Fruit fly (Drosophila melanogaster) whole organism, embryonic: ENCODE data around the gene CG5882.
A peak's percentile ranks its signal among the peaks of the same experiment; 100 is the strongest.

Source experiments
- Atf-2 ChIP-seq: fragments of 200-800 bp; sonication (Bioruptor generic); optimal IDR thresholded peaks from 2 replicates; lab custom pipeline; 2016; ENCODE audit warnings: missing biosample characterization, missing genetic modification characterization
- CG10979 ChIP-seq: fragments of 200-800 bp; sonication (Bioruptor generic); optimal IDR thresholded peaks from 2 replicates; lab custom pipeline; 2018; ENCODE audit warnings: missing biosample characterization, mild to moderate bottlenecking, missing genetic modification characterization, moderate library complexity
- CG13287 ChIP-seq: fragments of 200-800 bp; sonication (Bioruptor generic); IDR thresholded peaks from 2 replicates; pipeline ENCODE4 v1.3.6; 2022; ENCODE audit warnings: missing biosample characterization, missing genetic modification characterization; ENCODE audit not compliant: partially characterized antibody
- CG15011 ChIP-seq: fragments of 200-800 bp; sonication (Bioruptor generic); optimal IDR thresholded peaks from 3 replicates; lab custom pipeline; 2018; ENCODE audit warnings: missing biosample characterization, mild to moderate bottlenecking, missing genetic modification characterization
- CG15479 ChIP-seq: fragments of 200-800 bp; sonication (Bioruptor generic); optimal IDR thresholded peaks from 3 replicates; lab custom pipeline; 2019; ENCODE audit warnings: missing biosample characterization, mild to moderate bottlenecking, missing genetic modification characterization, moderate library complexity
- CG1603 ChIP-seq: fragments of 200-800 bp; sonication (Bioruptor generic); optimal IDR thresholded peaks from 2 replicates; lab custom pipeline; 2019; ENCODE audit warnings: missing biosample characterization, mild to moderate bottlenecking, missing genetic modification characterization, moderate library complexity
- CG17829 ChIP-seq: fragments of 200-800 bp; optimal IDR thresholded peaks from 2 replicates; lab custom pipeline; 2019; ENCODE audit warnings: missing biosample characterization, mild to moderate bottlenecking, missing genetic modification characterization, moderate library complexity
- CG1832 ChIP-seq: fragments of 200-800 bp; sonication (Bioruptor generic); optimal IDR thresholded peaks from 2 replicates; lab custom pipeline; 2017; ENCODE audit warnings: missing biosample characterization, mild to moderate bottlenecking, missing genetic modification characterization, inconsistent platforms
- CG18599 ChIP-seq: fragments of 200-800 bp; sonication (Bioruptor generic); optimal IDR thresholded peaks from 3 replicates; lab custom pipeline; 2017; ENCODE audit warnings: missing biosample characterization, missing genetic modification characterization, mild to moderate bottlenecking, moderate library complexity, missing genetic modification reagents
- CG2116 ChIP-seq: fragments of 200-800 bp; sonication (Bioruptor generic); optimal IDR thresholded peaks from 3 replicates; lab custom pipeline; 2018; ENCODE audit warnings: missing biosample characterization, mild to moderate bottlenecking, missing genetic modification characterization
- CG2120 ChIP-seq: fragments of 200-800 bp; sonication (Bioruptor generic); optimal IDR thresholded peaks from 3 replicates; lab custom pipeline; 2016; ENCODE audit warnings: missing biosample characterization, missing genetic modification characterization
- CG4282 ChIP-seq: fragments of 200-800 bp; sonication (Bioruptor generic); optimal IDR thresholded peaks from 2 replicates; lab custom pipeline; 2016; ENCODE audit warnings: missing biosample characterization, missing genetic modification characterization
- CG4404 ChIP-seq: fragments of 200-800 bp; sonication (Bioruptor generic); IDR thresholded peaks from 2 replicates; pipeline ENCODE4 v1.3.6; 2022; ENCODE audit warnings: missing biosample characterization, missing genetic modification characterization
- CG4617 ChIP-seq: fragments of 200-800 bp; sonication (Bioruptor generic); optimal IDR thresholded peaks from 3 replicates; lab custom pipeline; 2016; ENCODE audit warnings: missing biosample characterization, missing genetic modification characterization, borderline replicate concordance
- CG6791 ChIP-seq: fragments of 200-800 bp; sonication (Bioruptor generic); IDR thresholded peaks from 3 replicates; pipeline ENCODE4 v1.3.6; 2022; ENCODE audit warnings: missing biosample characterization, missing genetic modification characterization; ENCODE audit not compliant: partially characterized antibody
- CG6854 ChIP-seq: fragments of 200-800 bp; sonication (Bioruptor generic); optimal IDR thresholded peaks from 3 replicates; lab custom pipeline; 2017; ENCODE audit warnings: missing biosample characterization, mild to moderate bottlenecking, missing genetic modification characterization
- CG8089 ChIP-seq: fragments of 200-800 bp; sonication (Bioruptor generic); optimal IDR thresholded peaks from 3 replicates; lab custom pipeline; 2016; ENCODE audit warnings: missing biosample characterization, missing genetic modification characterization
- CG8281 ChIP-seq: fragments of 200-800 bp; sonication (Bioruptor generic); optimal IDR thresholded peaks from 2 replicates; lab custom pipeline; 2018; ENCODE audit warnings: missing biosample characterization, mild to moderate bottlenecking, missing genetic modification characterization, moderate library complexity
- CG9727 ChIP-seq: fragments of 200-800 bp; sonication (Bioruptor generic); optimal IDR thresholded peaks from 3 replicates; lab custom pipeline; 2017; ENCODE audit warnings: missing biosample characterization, mild to moderate bottlenecking, missing genetic modification characterization
- Dad ChIP-seq: fragments of 200-800 bp; sonication (Bioruptor generic); optimal IDR thresholded peaks from 3 replicates; lab custom pipeline; 2016; ENCODE audit warnings: missing biosample characterization, missing genetic modification characterization
- Dll ChIP-seq: fragments of 200-800 bp; sonication (Bioruptor generic); IDR thresholded peaks from 4 replicates; pipeline ENCODE4 v1.3.6; 2022; ENCODE audit warnings: missing biosample characterization, missing genetic modification characterization; ENCODE audit not compliant: partially characterized antibody
- Dp ChIP-seq: fragments of 200-800 bp; sonication (Bioruptor generic); optimal IDR thresholded peaks from 2 replicates; lab custom pipeline; 2018; ENCODE audit warnings: missing biosample characterization, mild to moderate bottlenecking, missing genetic modification characterization, moderate library complexity
- Drgx ChIP-seq: fragments of 200-800 bp; sonication (Bioruptor generic); IDR thresholded peaks from 2 replicates; pipeline ENCODE4 v1.3.6; 2022; ENCODE audit warnings: missing biosample characterization, missing genetic modification characterization
- GATAe ChIP-seq: fragments of 200-800 bp; sonication (Bioruptor generic); conservative IDR thresholded peaks from 2 replicates; pipeline ENCODE4 v1.3.6; 2022; ENCODE audit warnings: missing biosample characterization, missing genetic modification characterization
- Hr78 ChIP-seq, 2 experiments: fragments of 200-800 bp in 1 of 2; fragments of >200 bp in 1 of 2; sonication (Bioruptor generic) in 1 of 2; optimal IDR thresholded peaks; 2 replicates each; lab custom pipeline; 2017 to 2019; ENCODE audit warnings: missing biosample characterization in 2 of 2, missing genetic modification characterization in 2 of 2, mild to moderate bottlenecking in 1 of 2, moderate library complexity in 1 of 2
- Lim3 ChIP-seq: fragments of 200-800 bp; sonication (Bioruptor generic); IDR thresholded peaks from 2 replicates; pipeline ENCODE4 v1.3.6; 2022; ENCODE audit warnings: missing biosample characterization, missing genetic modification characterization
- NC2β ChIP-seq: fragments of 200-800 bp; sonication (Bioruptor generic); optimal IDR thresholded peaks from 2 replicates; lab custom pipeline; 2016; ENCODE audit warnings: missing biosample characterization, missing genetic modification characterization
- Scr ChIP-seq: fragments of 200-800 bp; sonication (Bioruptor generic); IDR thresholded peaks from 2 replicates; pipeline ENCODE4 v1.3.6; 2022; ENCODE audit warnings: missing biosample characterization, missing genetic modification characterization; ENCODE audit not compliant: partially characterized antibody
- Sin3A ChIP-seq: fragments of >200 bp; optimal IDR thresholded peaks from 2 replicates; lab custom pipeline; 2018
- Tbp ChIP-seq: fragments of >200 bp; optimal IDR thresholded peaks from 2 replicates; lab custom pipeline; 2018; ENCODE audit warnings: missing biosample characterization, missing genetic modification characterization
- bcd ChIP-seq: fragments of 200-800 bp; sonication (Bioruptor generic); optimal IDR thresholded peaks from 2 replicates; lab custom pipeline; 2017; ENCODE audit warnings: missing biosample characterization, mild to moderate bottlenecking, missing genetic modification characterization
- br ChIP-seq: fragments of >200 bp; optimal IDR thresholded peaks from 2 replicates; lab custom pipeline; 2017
- cad ChIP-seq: fragments of >200 bp; optimal IDR thresholded peaks from 2 replicates; lab custom pipeline; 2017; ENCODE audit warnings: missing biosample characterization, missing genetic modification characterization
- cas ChIP-seq: fragments of 200-800 bp; sonication (Bioruptor generic); IDR thresholded peaks from 2 replicates; pipeline ENCODE4 v1.3.6; 2022; ENCODE audit warnings: missing biosample characterization, missing genetic modification characterization
- crc ChIP-seq: fragments of 200-800 bp; sonication (Bioruptor generic); optimal IDR thresholded peaks from 2 replicates; lab custom pipeline; 2016; ENCODE audit warnings: missing biosample characterization, missing genetic modification characterization
- inv ChIP-seq: fragments of 200-800 bp; sonication (Bioruptor generic); IDR thresholded peaks from 2 replicates; pipeline ENCODE4 v1.3.6; 2022; ENCODE audit warnings: missing biosample characterization, missing genetic modification characterization; ENCODE audit not compliant: partially characterized antibody
- jumu ChIP-seq: fragments of 200-800 bp; sonication (Bioruptor generic); optimal IDR thresholded peaks from 3 replicates; lab custom pipeline; 2016; ENCODE audit warnings: missing biosample characterization, missing genetic modification characterization
- lov ChIP-seq, 2 experiments: fragments of 200-800 bp in 1 of 2; fragments of >200 bp in 1 of 2; sonication (Bioruptor generic) in 1 of 2; IDR thresholded peaks in 1 of 2; optimal IDR thresholded peaks in 1 of 2; 2 replicates in 1 of 2; 3 replicates in 1 of 2; pipeline versions ENCODE4 v1.3.6 to Lab custom; 2017 to 2022; ENCODE audit warnings: missing biosample characterization in 1 of 2, missing genetic modification characterization in 1 of 2
- nau ChIP-seq: fragments of 200-800 bp; sonication (Bioruptor generic); optimal IDR thresholded peaks from 3 replicates; lab custom pipeline; 2017; ENCODE audit warnings: missing biosample characterization, mild to moderate bottlenecking, missing genetic modification characterization, missing genetic modification reagents
- pb ChIP-seq: fragments of 200-800 bp; sonication (Bioruptor generic); optimal IDR thresholded peaks from 3 replicates; lab custom pipeline; 2016; ENCODE audit warnings: missing biosample characterization, missing genetic modification characterization
- pho ChIP-seq: fragments of 200-800 bp; sonication (Bioruptor generic); optimal IDR thresholded peaks from 2 replicates; lab custom pipeline; 2016; ENCODE audit warnings: missing biosample characterization, missing genetic modification characterization
- pita ChIP-seq: fragments of 200-800 bp; sonication (Bioruptor generic); optimal IDR thresholded peaks from 2 replicates; lab custom pipeline; 2017; ENCODE audit warnings: missing biosample characterization, mild to moderate bottlenecking, missing genetic modification characterization
- ranshi ChIP-seq: fragments of 200-800 bp; sonication (Bioruptor generic); IDR thresholded peaks from 2 replicates; pipeline ENCODE4 v1.3.6; 2022; ENCODE audit warnings: missing biosample characterization, missing genetic modification characterization
- sob ChIP-seq: fragments of 200-800 bp; sonication (Bioruptor generic); IDR thresholded peaks from 2 replicates; pipeline ENCODE4 v1.3.6; 2022; ENCODE audit warnings: missing biosample characterization, missing genetic modification characterization
- tin ChIP-seq: fragments of 200-800 bp; sonication (Bioruptor generic); optimal IDR thresholded peaks from 3 replicates; lab custom pipeline; 2016; ENCODE audit warnings: missing biosample characterization, missing genetic modification characterization
- tna ChIP-seq: fragments of 200-800 bp; sonication (Bioruptor generic); IDR thresholded peaks from 2 replicates; pipeline ENCODE4 v1.3.6; 2022; ENCODE audit warnings: missing biosample characterization, missing genetic modification characterization; ENCODE audit not compliant: partially characterized antibody
- unc-4 ChIP-seq: fragments of 200-800 bp; sonication (Bioruptor generic); IDR thresholded peaks from 2 replicates; pipeline ENCODE4 v1.3.6; 2022; ENCODE audit warnings: missing biosample characterization, missing genetic modification characterization; ENCODE audit not compliant: partially characterized antibody
- wor ChIP-seq: fragments of 200-800 bp; sonication (Bioruptor generic); IDR thresholded peaks from 2 replicates; pipeline ENCODE4 v1.3.6; 2022; ENCODE audit warnings: missing biosample characterization, missing genetic modification characterization

Gene CG5882

DNA sequence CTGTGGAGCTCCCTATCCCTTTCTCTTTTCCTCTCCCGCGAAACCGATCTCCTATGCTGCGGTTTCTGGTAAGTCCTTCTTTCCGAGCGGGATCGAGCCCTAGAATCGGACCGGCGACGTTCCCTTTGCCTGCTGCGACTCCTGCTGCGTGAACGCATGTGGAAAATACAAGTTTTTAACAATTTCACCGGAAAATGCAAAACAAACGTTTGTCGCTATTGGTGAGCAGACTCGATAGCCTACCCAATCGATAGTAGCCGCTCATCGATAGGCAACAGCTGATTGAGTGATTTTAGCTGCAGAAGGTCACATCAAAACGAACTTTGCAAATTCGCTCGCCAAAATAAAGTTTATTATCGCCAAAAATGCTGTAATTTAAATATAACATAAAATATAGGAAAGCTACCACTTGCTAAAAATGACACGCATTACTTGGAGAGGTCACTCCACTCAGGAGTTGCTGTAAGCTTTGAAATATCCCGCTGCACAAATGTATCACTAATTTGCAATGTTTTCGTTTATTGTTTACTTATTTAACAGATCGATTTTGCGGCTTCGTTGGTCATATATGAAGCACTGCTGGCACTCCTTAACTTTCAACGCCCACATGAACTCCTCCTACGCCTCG lies 1.9 kb upstream of the CG5882 start, which contains the start of the genes CG6066 and CG5880 (continued):
- TF ChIP-seq Tbp (GFP tag; lab: Kevin White, UChicago) (no peak), unc-4 (GFP tag; lab: Robert Waterston, UW) (peak; percentile 82), lov (optimal IDR thresholded peaks at IDR 0.05; lab: Kevin White, UChicago) (no peak), lov (GFP tag; IDR thresholded peaks at IDR 0.05; lab: Robert Waterston, UW) (no peak), cad (GFP tag; lab: Kevin White, UChicago) (no peak), sob (no peak), nau (GFP tag; lab: Kevin White, UChicago) (no peak), br (lab: Kevin White, UChicago) (no peak), pita (GFP tag; lab: Kevin White, UChicago) (no peak), CG15479 (GFP tag; lab: Kevin White, UChicago) (no peak), Dll (peak; percentile 90), tin (no peak), CG6791 (GFP tag; lab: Robert Waterston, UW) (peak; percentile 83), CG17829 (tag; lab: Kevin White, UChicago) (peak; percentile 6), Atf-2 (GFP tag; lab: Kevin White, UChicago) (no peak), Sin3A (lab: Kevin White, UChicago) (peak; percentile 76), CG4404 (GFP tag; lab: Robert Waterston, UW) (no peak), CG9727 (GFP tag; lab: Kevin White, UChicago) (no peak), NC2β (GFP tag; lab: Kevin White, UChicago) (no peak), tna (peak; percentile 65), wor (no peak), pho (GFP tag; lab: Kevin White, UChicago) (no peak), CG10979 (tag; lab: Kevin White, UChicago) (no peak), crc (GFP tag; lab: Kevin White, UChicago) (no peak), CG8281 (tag; lab: Kevin White, UChicago) (no peak), ranshi (GFP tag; lab: Robert Waterston, UW) (no peak), pb (GFP tag; lab: Kevin White, UChicago) (no peak), CG8089 (GFP tag; lab: Kevin White, UChicago) (no peak), CG4282 (no peak), cas (no peak), CG1603 (tag; lab: Kevin White, UChicago) (no peak), CG1832 (GFP tag; lab: Kevin White, UChicago) (peak; percentile 60), Drgx (GFP tag; lab: Robert Waterston, UW) (no peak), bcd (GFP tag; lab: Kevin White, UChicago) (no peak), CG18599 (GFP tag; lab: Kevin White, UChicago) (no peak), CG2116 (GFP tag; lab: Kevin White, UChicago) (peak; percentile 41), Dad (no peak), Lim3 (GFP tag; lab: Robert Waterston, UW) (no peak), CG6854 (GFP tag; lab: Kevin White, UChicago) (no peak), CG2120 (GFP tag; lab: Kevin White, UChicago) (no peak), CG4617 (GFP tag; lab: Kevin White, UChicago) (peak; percentile 67), Scr (GFP tag; lab: Robert Waterston, UW) (peak; percentile 86), CG15011 (GFP tag; lab: Kevin White, UChicago) (no peak), Dp (GFP tag; lab: Kevin White, UChicago) (peak; percentile 32), Hr78 (GFP tag; optimal IDR thresholded peaks at IDR 0.05; lab: Kevin White, UChicago) (peak in 1 of 2 experiments; percentile 21), jumu (GFP tag; lab: Kevin White, UChicago) (no peak), inv (GFP tag; lab: Robert Waterston, UW) (peak; percentile 70), GATAe (GFP tag; lab: Robert Waterston, UW) (no peak), CG13287 (GFP tag; lab: Robert Waterston, UW) (peak; percentile 91)
